Worm (Caenorhabditis elegans): ENCODE measurements around the gene F13D11.4.

DNA sequence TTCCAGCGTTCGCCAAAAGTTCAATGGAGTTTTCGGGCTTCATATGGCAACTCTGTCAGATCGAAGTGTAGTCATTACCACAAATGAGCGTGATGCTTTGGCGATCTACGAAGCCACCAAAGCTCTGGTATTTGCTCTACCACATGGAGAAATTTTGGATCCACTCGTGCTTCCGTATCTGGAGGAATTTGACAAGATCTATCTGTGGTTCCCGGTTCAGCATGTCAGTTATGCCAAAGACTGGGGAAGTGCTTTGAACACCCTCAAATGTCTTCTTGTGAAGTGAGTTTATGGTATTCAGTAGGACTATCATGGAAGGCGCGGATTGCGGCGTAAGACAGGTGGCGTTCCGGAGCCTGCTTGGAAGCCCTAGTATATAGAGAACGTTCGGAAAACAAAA is 40.2 kb downstream of the F13D11.4 start:
- TF ChIP-seq ceh-91 (GFP tag; IDR thresholded peaks at IDR 0.05) (no peak), ceh-40 (GFP tag; IDR thresholded peaks at IDR 0.05) (no peak)

Measured in whole organism, young adult.